Worm (Caenorhabditis elegans): ENCODE data around the gene rig-3.

DNA sequence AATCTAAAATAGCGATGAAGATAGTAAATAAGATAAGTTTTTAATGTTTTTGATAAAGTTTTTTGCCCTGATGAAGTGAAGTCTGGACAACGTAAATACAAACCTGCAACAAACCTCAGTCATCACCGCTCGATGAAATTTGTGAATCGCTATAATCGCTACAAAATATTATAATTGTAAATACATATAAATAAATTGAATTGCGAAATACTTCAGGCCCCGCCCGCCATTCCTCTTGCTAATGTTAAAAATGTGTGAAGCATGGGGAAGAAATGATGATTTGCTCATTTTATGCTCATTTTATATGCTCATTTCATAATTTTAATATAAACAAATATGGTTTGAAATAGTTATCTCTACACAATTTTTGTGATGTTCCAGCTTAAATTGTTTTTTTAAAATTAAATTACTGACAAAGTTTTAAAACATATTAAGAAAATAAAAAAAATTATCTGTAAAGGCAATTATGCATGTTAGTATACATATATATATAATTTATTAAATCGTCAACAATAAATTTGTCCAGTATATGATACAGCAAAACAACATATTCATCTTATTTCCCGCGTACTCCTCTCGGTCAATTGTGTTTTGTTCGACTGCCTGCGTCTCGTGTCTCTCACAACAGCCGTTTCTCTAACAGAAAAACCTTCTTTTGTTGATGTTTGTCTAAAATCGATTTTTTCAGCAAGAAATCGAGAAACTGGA, 50.8 kb downstream of the rig-3 start, which contains the start of gene sid-5:
- TF ChIP-seq T26A5.8 (tag; optimal IDR thresholded peaks at IDR 0.05) (no peak), unc-62 (GFP tag; optimal IDR thresholded peaks at IDR 0.05) (no peak), cebp-2 (GFP tag; IDR thresholded peaks at IDR 0.05) (no peak), D2030.7 (GFP tag; IDR thresholded peaks at IDR 0.05) (no peak), zfh-2 (GFP tag; conservative IDR thresholded peaks at IDR 0.05) (no peak), lin-54 (GFP tag; optimal IDR thresholded peaks at IDR 0.05) (no peak), ceh-91 (GFP tag; IDR thresholded peaks at IDR 0.05) (no peak), K12H6.12 (tag; optimal IDR thresholded peaks at IDR 0.05) (no peak), pha-4 (tag; optimal IDR thresholded peaks at IDR 0.05) (no peak), tbx-9 (tag; optimal IDR thresholded peaks at IDR 0.05; ENCODE audit: borderline replicate concordance) (no peak), him-1 (tag; optimal IDR thresholded peaks at IDR 0.05) (no peak), hmg-1.2 (GFP tag; IDR thresholded peaks at IDR 0.05) (no peak; the same call in 1 of the 2 replicates), nfyb-1 (GFP tag; IDR thresholded peaks at IDR 0.05) (no peak), snpc-4 (GFP tag; optimal IDR thresholded peaks at IDR 0.05) (no peak), snpc-4 (tag; optimal IDR thresholded peaks at IDR 0.05) (no peak)

Measured in whole organism, young adult.